Fruit fly (Drosophila melanogaster) whole organism, prepupa: ENCODE measurements around the gene sti.
A peak's percentile ranks its signal among the peaks of the same experiment; 100 is the strongest.

Source experiments
- CG10631 ChIP-seq: fragments of 200-800 bp; sonication (Bioruptor generic); optimal IDR thresholded peaks from 2 replicates; lab custom pipeline; 2016; ENCODE audit warnings: missing biosample characterization, missing genetic modification characterization
- CG10669 ChIP-seq: fragments of 200-800 bp; sonication (Bioruptor generic); optimal IDR thresholded peaks from 3 replicates; lab custom pipeline; 2018; ENCODE audit warnings: missing biosample characterization, mild to moderate bottlenecking, missing genetic modification characterization, moderate library complexity
- CG11294 ChIP-seq: fragments of 200-800 bp; sonication (Bioruptor generic); IDR thresholded peaks from 2 replicates; pipeline ENCODE4 v1.3.6; 2022; ENCODE audit warnings: missing biosample characterization, missing genetic modification characterization
- CG11902 ChIP-seq: fragments of 200-800 bp; sonication (Bioruptor generic); optimal IDR thresholded peaks from 3 replicates; lab custom pipeline; 2016; ENCODE audit warnings: missing biosample characterization, missing genetic modification characterization
- CG16779 ChIP-seq: fragments of 200-800 bp; sonication (Bioruptor generic); optimal IDR thresholded peaks from 3 replicates; lab custom pipeline; 2017; ENCODE audit warnings: missing biosample characterization, mild to moderate bottlenecking, missing genetic modification characterization
- CG3032 ChIP-seq: fragments of 200-800 bp; optimal IDR thresholded peaks from 2 replicates; lab custom pipeline; 2019; ENCODE audit warnings: missing biosample characterization, mild to moderate bottlenecking, missing genetic modification characterization, moderate library complexity
- CG31627 ChIP-seq: fragments of 200-800 bp; sonication (Bioruptor generic); optimal IDR thresholded peaks from 3 replicates; lab custom pipeline; 2016; ENCODE audit warnings: missing biosample characterization, missing genetic modification characterization
- CG32006 ChIP-seq: fragments of 200-800 bp; sonication (Bioruptor generic); optimal IDR thresholded peaks from 3 replicates; lab custom pipeline; 2017; ENCODE audit warnings: missing biosample characterization, mild to moderate bottlenecking, missing genetic modification characterization
- CG3919 ChIP-seq: fragments of 200-800 bp; sonication (Bioruptor generic); optimal IDR thresholded peaks from 3 replicates; lab custom pipeline; 2016; ENCODE audit warnings: missing biosample characterization, missing genetic modification characterization
- CG4318 ChIP-seq: fragments of 200-800 bp; sonication (Bioruptor generic); optimal IDR thresholded peaks from 3 replicates; lab custom pipeline; 2017; ENCODE audit warnings: missing biosample characterization, mild to moderate bottlenecking, missing genetic modification characterization
- CG6276 ChIP-seq: fragments of 200-800 bp; sonication (Bioruptor generic); optimal IDR thresholded peaks from 2 replicates; lab custom pipeline; 2017; ENCODE audit warnings: missing biosample characterization, mild to moderate bottlenecking, missing genetic modification characterization
- CG6808 ChIP-seq: fragments of 200-800 bp; sonication (Bioruptor generic); optimal IDR thresholded peaks from 3 replicates; lab custom pipeline; 2017; ENCODE audit warnings: missing biosample characterization, missing genetic modification characterization, mild to moderate bottlenecking, moderate library complexity, missing genetic modification reagents
- CG6854 ChIP-seq: fragments of 200-800 bp; sonication (Bioruptor generic); optimal IDR thresholded peaks from 2 replicates; lab custom pipeline; 2017; ENCODE audit warnings: missing biosample characterization, mild to moderate bottlenecking, missing genetic modification characterization
- CG7368 ChIP-seq: fragments of 200-800 bp; sonication (Bioruptor generic); optimal IDR thresholded peaks from 3 replicates; lab custom pipeline; 2016; ENCODE audit warnings: missing biosample characterization, missing genetic modification characterization
- CG8319 ChIP-seq: fragments of 200-800 bp; sonication (Bioruptor generic); optimal IDR thresholded peaks from 3 replicates; lab custom pipeline; 2016; ENCODE audit warnings: missing biosample characterization, missing genetic modification characterization
- CG8632 ChIP-seq: fragments of 200-800 bp; sonication (Bioruptor generic); optimal IDR thresholded peaks from 3 replicates; lab custom pipeline; 2016; ENCODE audit warnings: missing biosample characterization, missing genetic modification characterization
- CG9139 ChIP-seq: fragments of 200-800 bp; sonication (Bioruptor generic); optimal IDR thresholded peaks from 3 replicates; lab custom pipeline; 2017; ENCODE audit warnings: missing biosample characterization, mild to moderate bottlenecking, missing genetic modification characterization
- Eip75B ChIP-seq: fragments of 200-800 bp; sonication (Bioruptor generic); optimal IDR thresholded peaks from 3 replicates; lab custom pipeline; 2016; ENCODE audit warnings: missing biosample characterization, missing genetic modification characterization
- Eip78C ChIP-seq: fragments of 200-800 bp; sonication (Bioruptor generic); peaks from one replicate; lab custom pipeline; 2016; ENCODE audit warnings: missing biosample characterization, missing genetic modification characterization
- Eip93F ChIP-seq: fragments of 200-800 bp; sonication (Bioruptor generic); optimal IDR thresholded peaks from 2 replicates; lab custom pipeline; 2016; ENCODE audit warnings: missing biosample characterization, mild to moderate bottlenecking, missing genetic modification characterization
- Ets21C ChIP-seq: fragments of 200-800 bp; sonication (Bioruptor generic); optimal IDR thresholded peaks from 3 replicates; lab custom pipeline; 2016; ENCODE audit warnings: missing biosample characterization, missing genetic modification characterization
- Ets96B ChIP-seq: fragments of 200-800 bp; optimal IDR thresholded peaks from 2 replicates; lab custom pipeline; 2019; ENCODE audit warnings: missing biosample characterization, mild to moderate bottlenecking, missing genetic modification characterization, moderate library complexity
- Gug ChIP-seq: fragments of 200-800 bp; sonication (Bioruptor generic); IDR thresholded peaks from 2 replicates; pipeline ENCODE4 v1.3.6; 2022; ENCODE audit warnings: missing biosample characterization, missing genetic modification characterization
- Hr38 ChIP-seq: sonication (Bioruptor generic); optimal IDR thresholded peaks from 2 replicates; lab custom pipeline; 2016; ENCODE audit warnings: missing biosample characterization, missing genetic modification characterization
- Hr39 ChIP-seq: fragments of 200-800 bp; sonication (Bioruptor generic); optimal IDR thresholded peaks from 2 replicates; lab custom pipeline; 2016; ENCODE audit warnings: missing biosample characterization, missing genetic modification characterization
- Hr4 ChIP-seq: fragments of 200-800 bp; sonication (Bioruptor generic); optimal IDR thresholded peaks from 3 replicates; lab custom pipeline; 2016; ENCODE audit warnings: missing biosample characterization, missing genetic modification characterization
- Lpt ChIP-seq: fragments of 200-800 bp; sonication (Bioruptor generic); optimal IDR thresholded peaks from 3 replicates; lab custom pipeline; 2016; ENCODE audit warnings: missing biosample characterization, missing genetic modification characterization
- Met ChIP-seq: fragments of 200-800 bp; sonication (Bioruptor generic); optimal IDR thresholded peaks from 3 replicates; lab custom pipeline; 2016; ENCODE audit warnings: missing biosample characterization, missing genetic modification characterization
- OdsH ChIP-seq: fragments of 200-800 bp; sonication (Bioruptor generic); optimal IDR thresholded peaks from 3 replicates; lab custom pipeline; 2016; ENCODE audit warnings: missing biosample characterization, missing genetic modification characterization
- Smox ChIP-seq: fragments of 200-800 bp; sonication (Bioruptor generic); optimal IDR thresholded peaks from 3 replicates; lab custom pipeline; 2016; ENCODE audit warnings: missing biosample characterization, missing genetic modification characterization
- Sox102F ChIP-seq: fragments of 200-800 bp; sonication (Bioruptor generic); optimal IDR thresholded peaks from 2 replicates; lab custom pipeline; 2016; ENCODE audit warnings: missing biosample characterization, mild to moderate bottlenecking, missing genetic modification characterization
- Sox14 ChIP-seq: fragments of 200-800 bp; sonication (Bioruptor generic); optimal IDR thresholded peaks from 3 replicates; lab custom pipeline; 2016; ENCODE audit warnings: missing biosample characterization, missing genetic modification characterization
- Sox15 ChIP-seq: fragments of 200-800 bp; sonication (Bioruptor generic); optimal IDR thresholded peaks from 3 replicates; lab custom pipeline; 2016; ENCODE audit warnings: missing biosample characterization, missing genetic modification characterization
- achi ChIP-seq: fragments of 200-800 bp; sonication (Bioruptor generic); optimal IDR thresholded peaks from 3 replicates; lab custom pipeline; 2016; ENCODE audit warnings: missing biosample characterization, missing genetic modification characterization
- acj6 ChIP-seq: fragments of 200-800 bp; sonication (Bioruptor generic); optimal IDR thresholded peaks from 3 replicates; lab custom pipeline; 2016; ENCODE audit warnings: missing biosample characterization, missing genetic modification characterization
- cyc ChIP-seq: fragments of 200-800 bp; sonication (Bioruptor generic); optimal IDR thresholded peaks from 3 replicates; lab custom pipeline; 2016; ENCODE audit warnings: missing biosample characterization, missing genetic modification characterization
- dac ChIP-seq: fragments of 200-800 bp; sonication (Bioruptor generic); optimal IDR thresholded peaks from 2 replicates; lab custom pipeline; 2017; ENCODE audit warnings: missing biosample characterization, mild to moderate bottlenecking, missing genetic modification characterization
- dsx ChIP-seq: fragments of 200-800 bp; optimal IDR thresholded peaks from 3 replicates; lab custom pipeline; 2019; ENCODE audit warnings: missing biosample characterization, mild to moderate bottlenecking, missing genetic modification characterization, moderate library complexity; ENCODE audit not compliant: poor library complexity, severe bottlenecking
- eg ChIP-seq: fragments of 200-800 bp; sonication (Bioruptor generic); IDR thresholded peaks from 3 replicates; pipeline ENCODE4 v1.3.6; 2022; ENCODE audit warnings: missing biosample characterization, missing genetic modification characterization
- esn ChIP-seq: fragments of 200-800 bp; sonication (Bioruptor generic); optimal IDR thresholded peaks from 2 replicates; lab custom pipeline; 2016; ENCODE audit warnings: missing biosample characterization, mild to moderate bottlenecking, missing genetic modification characterization, moderate library complexity
- fd59A ChIP-seq: fragments of 200-800 bp; sonication (Bioruptor generic); optimal IDR thresholded peaks from 2 replicates; lab custom pipeline; 2017; ENCODE audit warnings: missing biosample characterization, mild to moderate bottlenecking, missing genetic modification characterization, missing genetic modification reagents
- fd85E ChIP-seq: fragments of 200-800 bp; sonication (Bioruptor generic); optimal IDR thresholded peaks from 3 replicates; lab custom pipeline; 2016; ENCODE audit warnings: missing biosample characterization, missing genetic modification characterization
- fkh ChIP-seq: fragments of 200-800 bp; sonication (Bioruptor generic); optimal IDR thresholded peaks from 3 replicates; lab custom pipeline; 2017; ENCODE audit warnings: missing biosample characterization, mild to moderate bottlenecking, missing genetic modification characterization, moderate library complexity
- lz ChIP-seq: fragments of 200-800 bp; sonication (Bioruptor generic); optimal IDR thresholded peaks from 3 replicates; lab custom pipeline; 2016; ENCODE audit warnings: missing biosample characterization, missing genetic modification characterization
- net ChIP-seq: fragments of 200-800 bp; sonication (Bioruptor generic); optimal IDR thresholded peaks from 3 replicates; lab custom pipeline; 2016; ENCODE audit warnings: missing biosample characterization, missing genetic modification characterization
- pdm3 ChIP-seq: fragments of 200-800 bp; sonication (Bioruptor generic); optimal IDR thresholded peaks from 3 replicates; lab custom pipeline; 2016; ENCODE audit warnings: missing biosample characterization, missing genetic modification characterization
- salr ChIP-seq, 2 experiments: fragments of 200-800 bp; sonication (Bioruptor generic); optimal IDR thresholded peaks; 3 replicates each; lab custom pipeline; 2016 to 2018; ENCODE audit warnings: missing biosample characterization in 2 of 2, missing genetic modification characterization in 2 of 2, mild to moderate bottlenecking in 1 of 2
- spab ChIP-seq: fragments of 200-800 bp; sonication (Bioruptor generic); optimal IDR thresholded peaks from 2 replicates; lab custom pipeline; 2017; ENCODE audit warnings: missing biosample characterization, mild to moderate bottlenecking, missing genetic modification characterization, missing genetic modification reagents
- ss ChIP-seq, 2 experiments: fragments of 200-800 bp; sonication (Bioruptor generic); optimal IDR thresholded peaks; 2 replicates in 1 of 2; 3 replicates in 1 of 2; lab custom pipeline; 2017 to 2018; ENCODE audit warnings: mild to moderate bottlenecking in 2 of 2, missing biosample characterization in 2 of 2, missing genetic modification characterization in 2 of 2, moderate library complexity in 1 of 2
- topi ChIP-seq: fragments of 200-800 bp; sonication (Bioruptor generic); optimal IDR thresholded peaks from 3 replicates; lab custom pipeline; 2016; ENCODE audit warnings: missing biosample characterization, missing genetic modification characterization
- vri ChIP-seq: fragments of 200-800 bp; sonication (Bioruptor generic); optimal IDR thresholded peaks from 3 replicates; lab custom pipeline; 2016; ENCODE audit warnings: missing biosample characterization, mild to moderate bottlenecking, missing genetic modification characterization

The sti gene

DNA sequence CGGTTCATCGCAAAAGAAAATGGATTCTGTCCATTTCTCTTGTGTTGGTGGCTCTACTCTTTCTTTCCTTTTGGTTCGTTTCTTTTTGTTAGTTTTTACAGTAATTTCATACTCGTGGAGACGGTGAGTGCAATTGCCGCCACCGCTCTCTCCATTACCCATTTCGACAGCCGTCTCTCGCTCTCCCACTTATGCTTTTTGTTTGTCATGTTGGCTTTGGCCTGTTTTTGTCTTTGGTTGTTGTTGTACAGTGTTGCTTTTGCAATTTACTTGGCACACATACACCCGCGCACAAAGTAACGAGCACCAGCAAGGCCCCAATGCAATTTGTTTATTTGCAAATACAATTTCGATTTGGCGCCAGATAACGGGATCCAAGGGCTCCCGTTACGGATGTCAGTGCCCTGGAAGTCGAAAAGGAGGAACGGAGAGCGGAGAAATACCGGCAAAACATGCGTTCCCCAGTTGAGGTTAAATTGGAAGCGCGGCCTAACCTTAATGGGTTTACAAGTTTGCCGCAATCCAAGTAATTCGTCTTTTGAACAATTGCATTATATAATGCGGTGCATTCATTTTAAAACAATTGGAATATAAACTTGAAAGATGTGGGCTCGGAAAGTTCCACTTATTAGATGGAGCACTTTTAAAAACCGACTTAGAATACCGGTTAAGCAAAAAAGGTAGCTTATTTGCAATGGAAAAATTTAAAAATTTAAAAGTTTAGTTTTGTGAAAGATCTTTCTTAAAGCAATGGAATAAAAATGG lies 1.3 kb upstream of the sti start:
- TF ChIP-seq eg (GFP tag; lab: Robert Waterston, UW) (peak; percentile 90), CG8319 (peak; percentile 1), salr (GFP tag; optimal IDR thresholded peaks at IDR 0.05; lab: Kevin White, UChicago) (peak; percentile 15 to 36), Lpt (peak; percentile 83), Sox102F (no peak), Sox14 (GFP tag; lab: Kevin White, UChicago) (peak; percentile 16), CG11902 (GFP tag; lab: Kevin White, UChicago) (no peak), Hr38 (GFP tag; lab: Kevin White, UChicago) (no peak), vri (GFP tag; lab: Kevin White, UChicago) (peak; percentile 53), achi (GFP tag; lab: Kevin White, UChicago) (no peak), fkh (no peak), acj6 (GFP tag; lab: Kevin White, UChicago) (no peak), cyc (GFP tag; lab: Kevin White, UChicago) (no peak), CG8632 (GFP tag; lab: Kevin White, UChicago) (no peak), Ets96B (peak; percentile 73), lz (GFP tag; lab: Kevin White, UChicago) (no peak), Hr4 (GFP tag; lab: Kevin White, UChicago) (peak; percentile 46), net (GFP tag; lab: Kevin White, UChicago) (peak; percentile 54), esn (GFP tag; lab: Kevin White, UChicago) (no peak), CG6854 (GFP tag; lab: Kevin White, UChicago) (peak; percentile 44), ss (GFP tag; optimal IDR thresholded peaks at IDR 0.05; lab: Kevin White, UChicago) (peak; percentile 89 to 90), CG31627 (GFP tag; lab: Kevin White, UChicago) (no peak), CG3919 (GFP tag; lab: Kevin White, UChicago) (no peak), fd59A (GFP tag; lab: Kevin White, UChicago) (peak; percentile 35), CG11294 (GFP tag; lab: Robert Waterston, UW) (no peak; the same call in 1 of the 2 replicates), spab (GFP tag; lab: Kevin White, UChicago) (peak; percentile 77), dsx (GFP tag; lab: Kevin White, UChicago) (peak; percentile 83), CG32006 (peak; percentile 56), OdsH (GFP tag; lab: Kevin White, UChicago) (no peak), dac (GFP tag; lab: Kevin White, UChicago) (peak; percentile 55), pdm3 (GFP tag; lab: Kevin White, UChicago) (peak; percentile 12), Eip78C (GFP tag; lab: Kevin White, UChicago) (peak; percentile 26), CG7368 (GFP tag; lab: Kevin White, UChicago) (no peak), CG10669 (peak; percentile 16), CG4318 (GFP tag; lab: Kevin White, UChicago) (no peak), CG3032 (tag; lab: Kevin White, UChicago) (peak; percentile 43), CG10631 (no peak), CG6276 (peak; percentile 97), fd85E (GFP tag; lab: Kevin White, UChicago) (no peak), topi (no peak), Sox15 (GFP tag; lab: Kevin White, UChicago) (no peak), CG6808 (peak; percentile 85), Gug (no peak; the same call in 1 of the 2 replicates), CG16779 (tag; lab: Kevin White, UChicago) (peak; percentile 93), Smox (no peak), CG9139 (GFP tag; lab: Kevin White, UChicago) (peak; percentile 84), Met (GFP tag; lab: Kevin White, UChicago) (no peak), Eip93F (GFP tag; lab: Kevin White, UChicago) (no peak), Eip75B (GFP tag; lab: Kevin White, UChicago) (peak; percentile 30), Hr39 (no peak), Ets21C (GFP tag; lab: Kevin White, UChicago) (no peak)
